Fruit fly (Drosophila melanogaster) whole organism, adult: ENCODE data around the gene CG14535.

ENCODE experiments used
- CG11617 ChIP-seq: fragments of 200-800 bp; sonication (Bioruptor generic); optimal IDR thresholded peaks from 2 replicates; lab custom pipeline; 2017; ENCODE audit warnings: mild to moderate bottlenecking, missing biosample characterization, missing genetic modification reagents, missing genetic modification characterization
- CG12768 ChIP-seq: fragments of 200-800 bp; sonication (Bioruptor generic); optimal IDR thresholded peaks from 2 replicates; lab custom pipeline; 2017; ENCODE audit warnings: missing biosample characterization, missing genetic modification characterization, mild to moderate bottlenecking, moderate library complexity, missing genetic modification reagents
- CG14711 ChIP-seq: fragments of 200-800 bp; sonication (Bioruptor generic); optimal IDR thresholded peaks from 2 replicates; lab custom pipeline; 2018; ENCODE audit warnings: missing biosample characterization, mild to moderate bottlenecking, missing genetic modification characterization, moderate library complexity
- CG1620 ChIP-seq: fragments of 200-800 bp; sonication (Bioruptor generic); optimal IDR thresholded peaks from 2 replicates; lab custom pipeline; 2016; ENCODE audit warnings: missing biosample characterization, missing genetic modification characterization
- CG33017 ChIP-seq: fragments of 200-800 bp; sonication (Bioruptor generic); optimal IDR thresholded peaks from 2 replicates; lab custom pipeline; 2018; ENCODE audit warnings: missing biosample characterization, mild to moderate bottlenecking, missing genetic modification characterization, moderate library complexity
- CG5204 ChIP-seq: fragments of 200-800 bp; sonication (Bioruptor generic); optimal IDR thresholded peaks from 2 replicates; lab custom pipeline; 2016; ENCODE audit warnings: missing biosample characterization, missing genetic modification characterization
- CG7045 ChIP-seq: fragments of 200-800 bp; sonication (Bioruptor generic); optimal IDR thresholded peaks from 2 replicates; lab custom pipeline; 2017; ENCODE audit warnings: missing biosample characterization, mild to moderate bottlenecking, missing genetic modification characterization
- CG7101 ChIP-seq: fragments of 200-800 bp; sonication (Bioruptor generic); optimal IDR thresholded peaks from 2 replicates; lab custom pipeline; 2018; ENCODE audit warnings: missing biosample characterization, mild to moderate bottlenecking, missing genetic modification characterization, moderate library complexity
- Clk ChIP-seq: fragments of 200-800 bp; sonication (Bioruptor generic); optimal IDR thresholded peaks from 2 replicates; lab custom pipeline; 2017; ENCODE audit warnings: missing biosample characterization, missing genetic modification characterization
- Crg-1 ChIP-seq: fragments of 200-800 bp; sonication (Bioruptor generic); optimal IDR thresholded peaks from 2 replicates; lab custom pipeline; 2016; ENCODE audit warnings: missing biosample characterization, missing genetic modification characterization
- Hr96 ChIP-seq: fragments of 200-800 bp; sonication (Bioruptor generic); optimal IDR thresholded peaks from 2 replicates; lab custom pipeline; 2016; ENCODE audit warnings: missing biosample characterization, missing genetic modification characterization
- Mnt ChIP-seq: fragments of 200-800 bp; sonication (Bioruptor generic); optimal IDR thresholded peaks from 2 replicates; lab custom pipeline; 2016; ENCODE audit warnings: missing biosample characterization, mild to moderate bottlenecking, missing genetic modification characterization
- bab1 ChIP-seq: fragments of 200-800 bp; sonication (Bioruptor generic); optimal IDR thresholded peaks from 3 replicates; lab custom pipeline; 2019; ENCODE audit warnings: missing biosample characterization, mild to moderate bottlenecking, missing genetic modification characterization, moderate library complexity
- cic ChIP-seq: fragments of 200-800 bp; sonication (Bioruptor generic); optimal IDR thresholded peaks from 2 replicates; lab custom pipeline; 2017; ENCODE audit warnings: missing biosample characterization, mild to moderate bottlenecking, missing genetic modification characterization, moderate library complexity
- cnc ChIP-seq, 2 experiments: fragments of >200 bp; optimal IDR thresholded peaks; 2 replicates each; lab custom pipeline; 2017
- kay ChIP-seq: fragments of 200-800 bp; sonication (Bioruptor generic); peaks from one replicate; lab custom pipeline; 2016; ENCODE audit warnings: missing biosample characterization, missing genetic modification characterization, borderline replicate concordance
- ovo ChIP-seq: fragments of 200-800 bp; sonication (Bioruptor generic); optimal IDR thresholded peaks from 2 replicates; lab custom pipeline; 2016; ENCODE audit warnings: missing biosample characterization, missing genetic modification characterization
- pad ChIP-seq: fragments of 200-800 bp; sonication (Bioruptor generic); optimal IDR thresholded peaks from 3 replicates; lab custom pipeline; 2017; ENCODE audit warnings: missing biosample characterization, missing genetic modification characterization, mild to moderate bottlenecking, moderate library complexity, missing genetic modification reagents
- tj ChIP-seq: fragments of 200-800 bp; sonication (Bioruptor generic); optimal IDR thresholded peaks from 3 replicates; lab custom pipeline; 2017; ENCODE audit warnings: missing biosample characterization, mild to moderate bottlenecking, missing genetic modification characterization, moderate library complexity
- toe ChIP-seq: fragments of 200-800 bp; sonication (Bioruptor generic); optimal IDR thresholded peaks from 2 replicates; lab custom pipeline; 2016; ENCODE audit warnings: missing biosample characterization, missing genetic modification characterization

Gene CG14535

dm6 chr2L:7808886-7809698, 46.2 kb downstream of the CG14535 start:
- no peak for TF ChIP-seq CG33017
- TF ChIP-seq CG7045 (GFP tag; lab: Kevin White, UChicago), result peak; percentile 57
- peak; percentile 89 for TF ChIP-seq ovo (GFP tag; lab: Kevin White, UChicago)
- peak; percentile 98 for TF ChIP-seq pad
- no peak for TF ChIP-seq CG14711
- TF ChIP-seq Crg-1 (GFP tag; lab: Kevin White, UChicago), result peak; percentile 21
- TF ChIP-seq kay, result peak; percentile 98

- TF ChIP-seq toe (GFP tag; lab: Kevin White, UChicago) (no peak), cnc (optimal IDR thresholded peaks at IDR 0.05; lab: Kevin White, UChicago) (no peak), CG14711 (no peak), CG12768 (GFP tag; lab: Kevin White, UChicago) (no peak), pad (no peak), CG11617 (GFP tag; lab: Kevin White, UChicago) (no peak), Hr96 (GFP tag; lab: Kevin White, UChicago) (no peak), CG33017 (no peak), bab1 (GFP tag; lab: Kevin White, UChicago) (no peak), tj (GFP tag; lab: Kevin White, UChicago) (no peak), CG7045 (GFP tag; lab: Kevin White, UChicago) (no peak)
Observed at dm6 chr2L:7807563-7807962, 47.7 kb downstream of the CG14535 start.

- TF ChIP-seq CG12768 (GFP tag; lab: Kevin White, UChicago), result peak; percentile 96
- TF ChIP-seq CG7101, result peak; percentile 91
- TF ChIP-seq cic (GFP tag; lab: Kevin White, UChicago), result peak; percentile 66
- TF ChIP-seq kay, result peak; percentile 84
- TF ChIP-seq toe (GFP tag; lab: Kevin White, UChicago), result peak; percentile 97
- TF ChIP-seq bab1 (GFP tag; lab: Kevin White, UChicago), result peak; percentile 89
- TF ChIP-seq ovo (GFP tag; lab: Kevin White, UChicago), result peak; percentile 90
- TF ChIP-seq CG14711, result peak; percentile 85
- TF ChIP-seq Crg-1 (GFP tag; lab: Kevin White, UChicago), result peak; percentile 89
- TF ChIP-seq CG5204 (GFP tag; lab: Kevin White, UChicago), result peak; percentile 94
- peak; percentile 92 for TF ChIP-seq CG1620
- TF ChIP-seq CG33017, result peak; percentile 92
- TF ChIP-seq Mnt (GFP tag; lab: Kevin White, UChicago), result peak; percentile 90
- TF ChIP-seq CG11617 (GFP tag; lab: Kevin White, UChicago), result peak; percentile 91
- TF ChIP-seq Hr96 (GFP tag; lab: Kevin White, UChicago), result peak; percentile 96
- TF ChIP-seq tj (GFP tag; lab: Kevin White, UChicago), result peak; percentile 68
- TF ChIP-seq pad, result peak; percentile 79
- TF ChIP-seq cnc (optimal IDR thresholded peaks at IDR 0.05; lab: Kevin White, UChicago), result peak in 1 of 2 experiments; percentile 33
- TF ChIP-seq Clk, result peak; percentile 73
- peak; percentile 90 for TF ChIP-seq CG7045 (GFP tag; lab: Kevin White, UChicago)
Observed at dm6 chr2L:7799804-7800433, 55.4 kb downstream of the CG14535 start, which contains the start of the genes Herp and r2d2. TSS of gene Herp (minus strand) at chr2L:7800058. TSS of gene r2d2 (plus strand) at chr2L:7800147.

- TF ChIP-seq ovo (GFP tag; lab: Kevin White, UChicago), result no peak
- TF ChIP-seq cic (GFP tag; lab: Kevin White, UChicago), result peak; percentile 21
Observed at dm6 chr2L:7795859-7796258, 59.4 kb downstream of the CG14535 start, which contains the start of gene LKRSDH. TSS of gene LKRSDH (minus strand) at chr2L:7795959.
